Fruit fly (Drosophila melanogaster): Measurements from ENCODE around the gene Fer3HCH.

DNA sequence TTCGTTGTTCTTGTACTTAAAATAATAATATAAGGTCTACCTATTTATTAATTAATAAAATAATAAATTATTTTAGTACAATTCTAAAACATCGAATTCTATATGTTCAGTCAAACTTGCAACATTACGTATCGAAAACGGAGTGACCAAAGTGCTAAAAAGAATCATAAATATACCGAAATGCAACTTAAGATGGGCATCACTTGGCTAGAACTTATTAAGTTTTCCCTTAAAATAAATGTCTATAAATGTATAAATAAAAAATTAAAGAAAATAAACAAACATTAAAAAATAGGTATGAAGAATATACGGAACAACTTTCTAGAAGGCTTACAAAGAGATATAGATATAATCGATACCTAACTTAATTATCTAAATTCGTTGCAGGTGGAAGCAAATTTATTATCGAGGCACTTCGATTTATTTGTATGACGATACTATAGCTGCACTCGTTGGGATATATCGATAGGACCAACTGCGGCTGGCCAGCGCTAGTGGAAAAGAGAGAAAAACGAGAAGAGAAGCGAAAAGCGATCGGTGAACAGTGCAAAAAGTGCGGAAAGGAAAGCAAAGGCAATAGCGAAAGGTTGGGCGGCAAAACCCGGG, 17.2 kb downstream of the Fer3HCH start, which contains the start of gene lic:
- TF ChIP-seq cic (GFP tag; optimal IDR thresholded peaks at IDR 0.05) (no peak), Crg-1 (GFP tag; optimal IDR thresholded peaks at IDR 0.05) (no peak), Mnt (GFP tag; optimal IDR thresholded peaks at IDR 0.05) (no peak), Clk (GFP tag; optimal IDR thresholded peaks at IDR 0.05) (no peak), CG11617 (GFP tag; optimal IDR thresholded peaks at IDR 0.05) (no peak), bab1 (GFP tag; optimal IDR thresholded peaks at IDR 0.05) (peak; percentile 39), ovo (GFP tag; optimal IDR thresholded peaks at IDR 0.05) (no peak), CG5204 (GFP tag; optimal IDR thresholded peaks at IDR 0.05) (no peak), toe (GFP tag; optimal IDR thresholded peaks at IDR 0.05) (no peak)

All from whole organism, adult.